Worm (Caenorhabditis elegans) whole organism, L3 larva: Measurements from ENCODE around the gene F55F1.2.

ENCODE experiments used
- ZK546.5 ChIP-seq: sonication (generic microtip); optimal IDR thresholded peaks from 2 replicates; lab custom pipeline; 2017; ENCODE audit warnings: missing biosample characterization, missing genetic modification characterization
- aly-2 ChIP-seq: fragments of 150-350 bp; optimal IDR thresholded peaks from 2 replicates; lab custom pipeline; 2014; ENCODE audit warnings: missing biosample characterization, missing genetic modification characterization
- ceh-16 ChIP-seq: sonication (generic microtip); optimal IDR thresholded peaks from 2 replicates; lab custom pipeline; 2017; ENCODE audit warnings: missing biosample characterization, missing genetic modification characterization
- egl-27 ChIP-seq: sonication (generic microtip); optimal IDR thresholded peaks from 4 replicates; lab custom pipeline; 2017; ENCODE audit warnings: missing biosample characterization, missing genetic modification reagents, missing genetic modification characterization
- fkh-10 ChIP-seq: sonication (generic microtip); optimal IDR thresholded peaks from 2 replicates; lab custom pipeline; 2017; ENCODE audit warnings: missing biosample characterization, missing genetic modification reagents, missing genetic modification characterization
- nhr-11 ChIP-seq: fragments of 150-350 bp; optimal IDR thresholded peaks from 2 replicates; lab custom pipeline; 2014; ENCODE audit warnings: missing biosample characterization, missing genetic modification characterization
- nhr-76 ChIP-seq: fragments of 150-350 bp; sonication (generic microtip); optimal IDR thresholded peaks from 5 replicates; lab custom pipeline; 2014; ENCODE audit warnings: missing biosample characterization, missing genetic modification characterization
- nhr-77 ChIP-seq: fragments of 150-350 bp; optimal IDR thresholded peaks from 2 replicates; lab custom pipeline; 2014; ENCODE audit warnings: missing biosample characterization, missing genetic modification characterization
- unc-62 ChIP-seq: fragments of 150-350 bp; sonication (generic microtip); optimal IDR thresholded peaks from 4 replicates; lab custom pipeline; 2014; ENCODE audit warnings: missing biosample characterization, missing genetic modification reagents, missing genetic modification characterization

DNA sequence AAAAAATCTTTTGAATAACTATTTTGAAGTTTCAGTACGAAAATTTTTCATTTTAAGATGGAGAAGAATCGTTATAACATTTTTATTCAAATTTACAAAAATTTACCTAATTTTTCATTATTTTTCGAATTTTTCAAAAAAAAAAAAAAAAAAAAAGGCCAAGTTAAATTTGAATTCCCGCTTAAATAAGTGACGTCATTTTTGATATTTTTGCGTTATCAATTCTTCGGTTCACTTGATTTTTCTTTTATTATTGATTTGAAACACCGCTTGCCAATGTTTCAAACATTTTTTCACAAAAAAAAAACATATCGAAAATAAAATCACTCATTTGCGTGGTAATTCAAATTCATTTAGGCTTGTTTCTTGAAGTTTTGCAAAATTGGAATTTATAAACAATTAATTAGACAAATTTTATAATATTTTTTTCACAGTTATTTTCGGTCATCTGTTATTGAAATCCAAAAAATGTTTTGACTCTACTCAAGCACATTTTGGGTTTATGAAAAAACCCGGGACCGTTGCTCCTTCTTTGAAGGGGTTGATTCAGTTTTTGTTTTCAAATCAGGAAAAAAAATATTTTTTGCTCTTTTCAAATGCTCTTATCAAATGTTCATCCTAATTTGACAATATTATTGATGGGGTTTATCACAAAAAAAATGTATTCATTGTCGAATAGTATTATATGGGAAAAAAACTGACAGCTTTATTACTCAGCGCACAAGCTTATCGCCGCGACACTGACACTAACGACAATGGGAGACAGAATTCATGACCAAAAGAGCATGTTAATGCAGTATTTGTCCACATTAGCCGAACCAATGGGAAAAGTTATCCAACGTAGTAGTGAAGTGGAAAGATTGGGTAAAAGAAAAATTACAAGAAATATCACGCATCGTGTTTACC, 15.6 kb downstream of the F55F1.2 start:
- TF ChIP-seq fkh-10 (GFP tag; lab: Kevin White, UChicago) (no peak), unc-62 (no peak), nhr-77 (tag; lab: Kevin White, UChicago) (no peak), aly-2 (tag; lab: Kevin White, UChicago) (no peak), ZK546.5 (no peak), nhr-11 (no peak), ceh-16 (tag; lab: Kevin White, UChicago) (no peak), nhr-76 (tag; lab: Kevin White, UChicago) (no peak), egl-27 (tag; lab: Kevin White, UChicago) (no peak)
